Fruit fly (Drosophila melanogaster) Kc167 (cell line): Measurements from ENCODE around the gene CG42272.

ENCODE experiments used
- Sin3A ChIP-seq: fragments of >200 bp; optimal IDR thresholded peaks from 2 replicates; lab custom pipeline; 2018; ENCODE audit warnings: missing external identifiers
- h ChIP-seq: fragments of >200 bp; optimal IDR thresholded peaks from 3 replicates; lab custom pipeline; 2018; ENCODE audit warnings: missing external identifiers
- insv ChIP-seq: fragments of >200 bp; optimal IDR thresholded peaks from 3 replicates; lab custom pipeline; 2018; ENCODE audit warnings: missing external identifiers
- psq ChIP-seq: fragments of >200 bp; optimal IDR thresholded peaks from 2 replicates; lab custom pipeline; 2017; ENCODE audit warnings: missing external identifiers

- TF ChIP-seq h (no peak), Sin3A (lab: Kevin White, UChicago) (no peak), psq (no peak), insv (lab: Kevin White, UChicago) (no peak)
Measured at dm6 chr3L:5810633-5811341, 8.0 kb downstream of the CG42272 start, which contains the start of the genes S6k and kri.
